Worm (Caenorhabditis elegans) whole organism, L4 larva: ENCODE results near the gene T24H10.1.

Source experiments
- T20F7.1 ChIP-seq: fragments of 200-800 bp; sonication (Bioruptor generic); optimal IDR thresholded peaks from 2 replicates; lab custom pipeline; 2018; ENCODE audit warnings: mild to moderate bottlenecking, missing genetic modification characterization, missing compliant biosample characterization
- ceh-82 ChIP-seq: sonication (generic microtip); optimal IDR thresholded peaks from 2 replicates; lab custom pipeline; 2017; ENCODE audit warnings: missing biosample characterization, missing genetic modification characterization
- cey-2 ChIP-seq: sonication (generic microtip); optimal IDR thresholded peaks from 3 replicates; lab custom pipeline; 2017; ENCODE audit warnings: missing genetic modification characterization, mild to moderate bottlenecking, missing compliant biosample characterization, antibody characterized with exemption, borderline replicate concordance; ENCODE audit not compliant: insufficient read depth
- lin-1 ChIP-seq: fragments of 200-800 bp; sonication (Bioruptor generic); IDR thresholded peaks from 2 replicates; pipeline ENCODE4 v1.3.6; 2022; ENCODE audit warnings: missing genetic modification reagents, missing genetic modification characterization, missing compliant biosample characterization
- lin-39 ChIP-seq: fragments of 150-350 bp; optimal IDR thresholded peaks from 2 replicates; lab custom pipeline; 2014; ENCODE audit warnings: missing biosample characterization, missing genetic modification reagents, missing genetic modification characterization
- mep-1 ChIP-seq: fragments of 150-350 bp; sonication (generic microtip); optimal IDR thresholded peaks from 3 replicates; lab custom pipeline; 2014; ENCODE audit warnings: missing biosample characterization, missing genetic modification characterization
- nhr-41 ChIP-seq: fragments of 200-800 bp; sonication (Bioruptor generic); IDR thresholded peaks from 2 replicates; pipeline ENCODE4 v1.3.6; 2022; ENCODE audit warnings: missing genetic modification reagents, missing genetic modification characterization, missing compliant biosample characterization
- pha-4 ChIP-seq, 2 experiments: fragments of 150-350 bp in 1 of 2; fragments of 200-800 bp in 1 of 2; sonication (Bioruptor generic) in 1 of 2; IDR thresholded peaks in 1 of 2; optimal IDR thresholded peaks in 1 of 2; 2 replicates each; pipeline versions ENCODE4 v1.3.6 to Lab custom; 2014 to 2022; ENCODE audit warnings: missing genetic modification characterization in 2 of 2, missing genetic modification reagents in 2 of 2, missing biosample characterization in 1 of 2, missing compliant biosample characterization in 1 of 2
- snpc-1.2 ChIP-seq: fragments of 200-800 bp; sonication (Bioruptor generic); IDR thresholded peaks from 2 replicates; pipeline ENCODE4 v1.3.6; 2022; ENCODE audit warnings: missing genetic modification reagents, missing genetic modification characterization, missing compliant biosample characterization
- snpc-4 ChIP-seq: fragments of 150-350 bp; optimal IDR thresholded peaks from 2 replicates; lab custom pipeline; 2014; ENCODE audit warnings: missing biosample characterization, missing genetic modification characterization
- spr-3 ChIP-seq: fragments of 200-800 bp; sonication (Bioruptor generic); optimal IDR thresholded peaks from 2 replicates; lab custom pipeline; 2018; ENCODE audit warnings: mild to moderate bottlenecking, missing genetic modification characterization, missing compliant biosample characterization
- unc-39 ChIP-seq: sonication (generic microtip); optimal IDR thresholded peaks from 2 replicates; lab custom pipeline; 2017; ENCODE audit warnings: missing biosample characterization, missing genetic modification characterization

DNA sequence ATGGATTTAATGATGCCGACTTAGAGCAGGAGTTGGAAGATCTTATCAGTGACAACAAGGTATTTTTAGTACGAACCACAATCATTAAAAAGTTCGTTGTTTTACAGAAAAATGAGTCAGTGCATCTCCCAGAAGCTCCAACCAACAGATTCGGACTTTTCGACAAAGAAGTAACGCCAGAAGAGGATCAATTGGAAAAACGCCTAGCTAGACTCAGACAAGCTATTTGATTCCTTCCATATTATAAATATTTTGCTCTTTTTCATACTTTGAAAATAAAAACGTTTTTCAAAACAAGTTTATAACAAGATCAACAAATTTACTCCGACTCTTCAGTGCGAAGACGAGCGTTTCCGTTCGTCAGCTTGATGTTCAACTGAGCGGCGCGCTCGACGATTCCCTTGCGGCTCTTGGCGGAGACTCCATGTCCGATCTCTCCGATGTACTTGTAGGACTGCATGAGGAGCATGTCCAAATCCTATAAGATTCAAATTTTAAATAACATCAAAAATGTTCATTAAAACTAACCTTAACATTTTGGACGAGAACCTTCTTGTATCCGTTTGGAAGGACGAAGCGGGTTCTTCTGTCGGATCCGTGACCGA lies 42.9 kb upstream of the T24H10.1 start:
- TF ChIP-seq cey-2 (no peak), pha-4 (GFP tag; IDR thresholded peaks at IDR 0.05; lab: Robert Waterston, UW) (no peak), pha-4 (tag; optimal IDR thresholded peaks at IDR 0.05; lab: Kevin White, UChicago) (no peak), lin-39 (tag; lab: Kevin White, UChicago) (no peak), snpc-4 (tag; lab: Kevin White, UChicago) (no peak), mep-1 (tag; lab: Kevin White, UChicago) (no peak), spr-3 (no peak), T20F7.1 (no peak), nhr-41 (GFP tag; lab: Robert Waterston, UW) (no peak), snpc-1.2 (GFP tag; lab: Robert Waterston, UW) (peak; percentile 53; the same call in 1 of the 2 replicates), lin-1 (GFP tag; lab: Robert Waterston, UW) (no peak), unc-39 (no peak), ceh-82 (tag; lab: Kevin White, UChicago) (no peak)
